Fruit fly (Drosophila melanogaster) whole organism, embryonic: Measurements from ENCODE around the gene fred.

Experiments
- ATbp ChIP-seq: fragments of 200-800 bp; sonication (Bioruptor generic); optimal IDR thresholded peaks from 2 replicates; lab custom pipeline; 2017; ENCODE audit warnings: missing biosample characterization, mild to moderate bottlenecking, missing genetic modification characterization, missing genetic modification reagents
- Abd-B ChIP-seq: fragments of 200-800 bp; sonication (Bioruptor generic); optimal IDR thresholded peaks from 2 replicates; lab custom pipeline; 2018; ENCODE audit warnings: missing biosample characterization, mild to moderate bottlenecking, missing genetic modification characterization, moderate library complexity
- Ada2b ChIP-seq: fragments of 200-800 bp; sonication (Bioruptor generic); IDR thresholded peaks from 2 replicates; pipeline ENCODE4 v1.3.6; 2022; ENCODE audit warnings: missing biosample characterization, missing genetic modification characterization
- Aef1 ChIP-seq: fragments of 200-800 bp; sonication (Bioruptor generic); IDR thresholded peaks from 3 replicates; pipeline ENCODE4 v1.3.6; 2022; ENCODE audit warnings: missing biosample characterization, missing genetic modification characterization
- Awh ChIP-seq: fragments of 200-800 bp; sonication (Bioruptor generic); IDR thresholded peaks from 2 replicates; pipeline ENCODE4, ENCODE4 v1.3.6; 2022; ENCODE audit warnings: missing biosample characterization, missing genetic modification characterization
- CG1024 ChIP-seq: fragments of 200-800 bp; sonication (Bioruptor generic); IDR thresholded peaks from 2 replicates; pipeline ENCODE4 v1.3.6; 2022; ENCODE audit warnings: missing biosample characterization, missing genetic modification characterization
- CG10274 ChIP-seq: fragments of 200-800 bp; sonication (Bioruptor generic); optimal IDR thresholded peaks from 3 replicates; lab custom pipeline; 2017; ENCODE audit warnings: missing biosample characterization, mild to moderate bottlenecking, missing genetic modification characterization
- CG11085 ChIP-seq: fragments of 200-800 bp; sonication (Bioruptor generic); IDR thresholded peaks from 2 replicates; pipeline ENCODE4 v1.3.6; 2022; ENCODE audit warnings: missing biosample characterization, missing genetic modification characterization
- CG13123 ChIP-seq: fragments of 200-800 bp; sonication (Bioruptor generic); optimal IDR thresholded peaks from 2 replicates; lab custom pipeline; 2016; ENCODE audit warnings: missing biosample characterization, missing genetic modification characterization
- CG14667 ChIP-seq: fragments of 200-800 bp; sonication (Bioruptor generic); IDR thresholded peaks from 2 replicates; pipeline ENCODE4 v1.3.6; 2022; ENCODE audit warnings: missing biosample characterization, missing genetic modification characterization
- CG15011 ChIP-seq: fragments of 200-800 bp; sonication (Bioruptor generic); optimal IDR thresholded peaks from 3 replicates; lab custom pipeline; 2018; ENCODE audit warnings: missing biosample characterization, mild to moderate bottlenecking, missing genetic modification characterization
- CG1603 ChIP-seq: fragments of 200-800 bp; sonication (Bioruptor generic); optimal IDR thresholded peaks from 2 replicates; lab custom pipeline; 2019; ENCODE audit warnings: missing biosample characterization, mild to moderate bottlenecking, missing genetic modification characterization, moderate library complexity
- CG16813 ChIP-seq: fragments of 200-800 bp; sonication (Bioruptor generic); IDR thresholded peaks from 3 replicates; pipeline ENCODE4 v1.3.6; 2022; ENCODE audit warnings: missing biosample characterization, missing genetic modification characterization; ENCODE audit not compliant: partially characterized antibody
- CG3065 ChIP-seq: fragments of 200-800 bp; sonication (Bioruptor generic); optimal IDR thresholded peaks from 2 replicates; lab custom pipeline; 2016; ENCODE audit warnings: missing biosample characterization, missing genetic modification characterization
- CG31441 ChIP-seq: fragments of 200-800 bp; sonication (Bioruptor generic); IDR thresholded peaks from 2 replicates; pipeline ENCODE4 v1.3.6; 2022; ENCODE audit warnings: missing biosample characterization, missing genetic modification characterization
- CG3847 ChIP-seq: fragments of 200-800 bp; sonication (Bioruptor generic); IDR thresholded peaks from 2 replicates; pipeline ENCODE4 v1.3.6; 2022; ENCODE audit warnings: missing biosample characterization, missing genetic modification characterization
- CG4617 ChIP-seq: fragments of 200-800 bp; sonication (Bioruptor generic); optimal IDR thresholded peaks from 3 replicates; lab custom pipeline; 2016; ENCODE audit warnings: missing biosample characterization, missing genetic modification characterization, borderline replicate concordance
- CG4820 ChIP-seq: fragments of 200-800 bp; sonication (Bioruptor generic); optimal IDR thresholded peaks from 3 replicates; lab custom pipeline; 2016; ENCODE audit warnings: missing biosample characterization, missing genetic modification characterization
- CG6175 ChIP-seq: fragments of 200-800 bp; sonication (Bioruptor generic); IDR thresholded peaks from 3 replicates; pipeline ENCODE4 v1.3.6; 2022; ENCODE audit warnings: missing biosample characterization, missing genetic modification characterization
- CG6854 ChIP-seq: fragments of 200-800 bp; sonication (Bioruptor generic); optimal IDR thresholded peaks from 3 replicates; lab custom pipeline; 2017; ENCODE audit warnings: missing biosample characterization, mild to moderate bottlenecking, missing genetic modification characterization
- CG7963 ChIP-seq: fragments of 200-800 bp; sonication (Bioruptor generic); IDR thresholded peaks from 3 replicates; pipeline ENCODE4 v1.3.6; 2022; ENCODE audit warnings: missing biosample characterization, missing genetic modification characterization; ENCODE audit not compliant: partially characterized antibody
- CG9932 ChIP-seq: fragments of 200-800 bp; sonication (Bioruptor generic); IDR thresholded peaks from 2 replicates; pipeline ENCODE4 v1.3.6; 2022; ENCODE audit warnings: missing biosample characterization, missing genetic modification characterization
- CTCF ChIP-seq: fragments of 200-800 bp; sonication (Bioruptor generic); optimal IDR thresholded peaks from 2 replicates; lab custom pipeline; 2017; ENCODE audit warnings: missing biosample characterization, mild to moderate bottlenecking, missing genetic modification characterization, moderate library complexity
- D ChIP-seq, 2 experiments: fragments of 200-800 bp in 1 of 2; fragments of >200 bp in 1 of 2; sonication (Bioruptor generic) in 1 of 2; optimal IDR thresholded peaks; 2 replicates in 1 of 2; 3 replicates in 1 of 2; lab custom pipeline; 2017; ENCODE audit warnings: mild to moderate bottlenecking in 1 of 2, missing biosample characterization in 1 of 2, missing genetic modification characterization in 1 of 2, missing genetic modification reagents in 1 of 2
- Dfd ChIP-seq, 2 experiments: fragments of >200 bp; optimal IDR thresholded peaks; 2 replicates each; lab custom pipeline; 2017; ENCODE audit warnings: missing biosample characterization in 2 of 2, missing genetic modification characterization in 2 of 2
- Elba2 ChIP-seq: fragments of 200-800 bp; sonication (Bioruptor generic); optimal IDR thresholded peaks from 3 replicates; lab custom pipeline; 2016; ENCODE audit warnings: missing biosample characterization, missing genetic modification characterization
- Gsc ChIP-seq: fragments of 200-800 bp; sonication (Bioruptor generic); IDR thresholded peaks from 2 replicates; pipeline ENCODE4 v1.3.6; 2022; ENCODE audit warnings: missing biosample characterization, missing genetic modification characterization
- H2.0 ChIP-seq: fragments of 200-800 bp; sonication (Bioruptor generic); IDR thresholded peaks from 2 replicates; pipeline ENCODE4 v1.3.6; 2022; ENCODE audit warnings: missing biosample characterization, missing genetic modification characterization
- HLH3B ChIP-seq: fragments of 200-800 bp; sonication (Bioruptor generic); IDR thresholded peaks from 2 replicates; pipeline ENCODE4 v1.3.6; 2022; ENCODE audit warnings: missing biosample characterization, missing genetic modification characterization
- HLH4C ChIP-seq: fragments of 200-800 bp; sonication (Bioruptor generic); IDR thresholded peaks from 3 replicates; pipeline ENCODE4 v1.3.6; 2022; ENCODE audit warnings: missing biosample characterization, missing genetic modification characterization; ENCODE audit not compliant: partially characterized antibody
- HLH54F ChIP-seq: fragments of 200-800 bp; sonication (Bioruptor generic); optimal IDR thresholded peaks from 3 replicates; lab custom pipeline; 2016; ENCODE audit warnings: missing biosample characterization, missing genetic modification characterization
- HLHmδ ChIP-seq: fragments of 200-800 bp; sonication (Bioruptor generic); optimal IDR thresholded peaks from 2 replicates; lab custom pipeline; 2018; ENCODE audit warnings: missing biosample characterization, mild to moderate bottlenecking, missing genetic modification characterization, moderate library complexity
- Hr78 ChIP-seq, 2 experiments: fragments of 200-800 bp in 1 of 2; fragments of >200 bp in 1 of 2; sonication (Bioruptor generic) in 1 of 2; optimal IDR thresholded peaks; 2 replicates each; lab custom pipeline; 2017 to 2019; ENCODE audit warnings: missing biosample characterization in 2 of 2, missing genetic modification characterization in 2 of 2, mild to moderate bottlenecking in 1 of 2, moderate library complexity in 1 of 2
- amos ChIP-seq: fragments of 200-800 bp; sonication (Bioruptor generic); IDR thresholded peaks from 2 replicates; pipeline ENCODE4 v1.3.6; 2022; ENCODE audit warnings: missing biosample characterization, missing genetic modification characterization; ENCODE audit not compliant: partially characterized antibody
- ara ChIP-seq: fragments of 200-800 bp; sonication (Bioruptor generic); IDR thresholded peaks from 2 replicates; pipeline ENCODE4 v1.3.6; 2022; ENCODE audit warnings: missing biosample characterization, missing genetic modification characterization
- bcd ChIP-seq: fragments of 200-800 bp; sonication (Bioruptor generic); optimal IDR thresholded peaks from 2 replicates; lab custom pipeline; 2017; ENCODE audit warnings: missing biosample characterization, mild to moderate bottlenecking, missing genetic modification characterization
- dati ChIP-seq: fragments of 200-800 bp; sonication (Bioruptor generic); IDR thresholded peaks from 2 replicates; pipeline ENCODE4 v1.3.6; 2022; ENCODE audit warnings: missing biosample characterization, missing genetic modification characterization
- dmrt99B ChIP-seq: fragments of 200-800 bp; sonication (Bioruptor generic); optimal IDR thresholded peaks from 2 replicates; lab custom pipeline; 2018; ENCODE audit warnings: missing biosample characterization, mild to moderate bottlenecking, missing genetic modification characterization, moderate library complexity
- esg ChIP-seq: fragments of 200-800 bp; sonication (Bioruptor generic); conservative IDR thresholded peaks from 2 replicates; pipeline ENCODE4 v1.3.6; 2022; ENCODE audit warnings: missing biosample characterization, missing genetic modification characterization
- grau ChIP-seq: fragments of 200-800 bp; optimal IDR thresholded peaks from 3 replicates; lab custom pipeline; 2019; ENCODE audit warnings: missing biosample characterization, mild to moderate bottlenecking, missing genetic modification characterization, moderate library complexity
- hth ChIP-seq: fragments of >200 bp; optimal IDR thresholded peaks from 2 replicates; lab custom pipeline; 2017; ENCODE audit warnings: inconsistent platforms
- knrl ChIP-seq: fragments of 200-800 bp; sonication (Bioruptor generic); IDR thresholded peaks from 3 replicates; pipeline ENCODE4 v1.3.6; 2022; ENCODE audit warnings: missing biosample characterization, missing genetic modification characterization; ENCODE audit not compliant: partially characterized antibody
- odd ChIP-seq: fragments of 200-800 bp; sonication (Bioruptor generic); optimal IDR thresholded peaks from 2 replicates; lab custom pipeline; 2017; ENCODE audit warnings: missing biosample characterization, mild to moderate bottlenecking, missing genetic modification characterization
- org-1 ChIP-seq: fragments of 200-800 bp; sonication (Bioruptor generic); optimal IDR thresholded peaks from 2 replicates; lab custom pipeline; 2017; ENCODE audit warnings: missing biosample characterization, missing genetic modification characterization
- tin ChIP-seq: fragments of 200-800 bp; sonication (Bioruptor generic); optimal IDR thresholded peaks from 3 replicates; lab custom pipeline; 2016; ENCODE audit warnings: missing biosample characterization, missing genetic modification characterization
- tio ChIP-seq: fragments of 200-800 bp; sonication (Bioruptor generic); optimal IDR thresholded peaks from 2 replicates; lab custom pipeline; 2017; ENCODE audit warnings: missing biosample characterization, missing genetic modification characterization, inconsistent platforms
- toy ChIP-seq: fragments of 200-800 bp; sonication (Bioruptor generic); IDR thresholded peaks from 2 replicates; pipeline ENCODE4 v1.3.6; 2022; ENCODE audit warnings: missing biosample characterization, missing genetic modification characterization
- ttk ChIP-seq: fragments of 200-800 bp; sonication (Bioruptor generic); IDR thresholded peaks from 2 replicates; pipeline ENCODE4 v2.1.2; 2022; ENCODE audit warnings: missing biosample characterization, missing genetic modification characterization
- unc-4 ChIP-seq: fragments of 200-800 bp; sonication (Bioruptor generic); IDR thresholded peaks from 2 replicates; pipeline ENCODE4 v1.3.6; 2022; ENCODE audit warnings: missing biosample characterization, missing genetic modification characterization; ENCODE audit not compliant: partially characterized antibody
- wek ChIP-seq: fragments of 200-800 bp; sonication (Bioruptor generic); optimal IDR thresholded peaks from 3 replicates; lab custom pipeline; 2018; ENCODE audit warnings: missing biosample characterization, mild to moderate bottlenecking, missing genetic modification characterization, moderate library complexity
- z ChIP-seq: fragments of 200-800 bp; sonication (Bioruptor generic); IDR thresholded peaks from 3 replicates; pipeline ENCODE4 v1.3.6; 2022; ENCODE audit warnings: missing biosample characterization, missing genetic modification characterization
- zen ChIP-seq: fragments of 200-800 bp; sonication (Bioruptor generic); optimal IDR thresholded peaks from 3 replicates; lab custom pipeline; 2018; ENCODE audit warnings: missing biosample characterization, mild to moderate bottlenecking, missing genetic modification characterization, moderate library complexity

Gene fred

DNA sequence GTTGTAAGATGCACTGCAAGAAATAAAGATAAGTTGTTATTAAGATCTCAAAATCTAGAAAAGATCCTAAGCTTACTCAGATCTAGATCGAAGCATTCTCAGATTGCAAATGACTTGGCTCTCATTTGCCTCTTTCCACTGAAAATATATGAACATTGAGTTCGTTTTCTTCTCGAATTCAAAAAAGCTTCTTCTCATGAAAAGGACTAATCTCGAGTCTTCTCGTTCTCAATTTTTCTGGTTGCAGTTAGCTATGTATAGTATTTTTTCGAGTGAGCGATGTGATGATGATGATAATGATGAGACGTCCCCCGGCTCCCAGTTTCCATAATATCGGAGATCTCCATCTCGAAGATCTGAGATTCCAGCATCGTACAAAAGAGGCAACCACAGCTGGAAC is 135.1 kb downstream of the fred start (continued):
- TF ChIP-seq CG4820 (GFP tag; lab: Kevin White, UChicago): peak; percentile 42
- TF ChIP-seq ATbp (GFP tag; lab: Kevin White, UChicago): peak; percentile 21
- TF ChIP-seq CG14667 (GFP tag; lab: Robert Waterston, UW): no peak
- no peak for TF ChIP-seq CG10274 (GFP tag; lab: Kevin White, UChicago)
- TF ChIP-seq ttk (GFP tag; lab: Robert Waterston, UW): no peak
- no peak for TF ChIP-seq CG15011 (GFP tag; lab: Kevin White, UChicago)
- no peak for TF ChIP-seq Abd-B
- TF ChIP-seq Aef1 (GFP tag; lab: Robert Waterston, UW): no peak
- peak; percentile 53 for TF ChIP-seq CG31441
- no peak for TF ChIP-seq tin (GFP tag; lab: Kevin White, UChicago)
- no peak for TF ChIP-seq dati
- no peak for TF ChIP-seq odd (GFP tag; lab: Kevin White, UChicago)
- no peak for TF ChIP-seq wek (GFP tag; lab: Kevin White, UChicago)
- no peak for TF ChIP-seq HLHmδ (GFP tag; lab: Kevin White, UChicago)
- TF ChIP-seq CG1603 (tag; lab: Kevin White, UChicago): no peak
- no peak for TF ChIP-seq HLH4C
- TF ChIP-seq CG13123 (GFP tag; lab: Kevin White, UChicago): no peak
- no peak for TF ChIP-seq Hr78 (GFP tag; optimal IDR thresholded peaks at IDR 0.05; lab: Kevin White, UChicago)
- no peak for TF ChIP-seq Ada2b (GFP tag; lab: Robert Waterston, UW)
- TF ChIP-seq esg (GFP tag; lab: Robert Waterston, UW): no peak
- no peak for TF ChIP-seq org-1
- no peak for TF ChIP-seq Gsc (GFP tag; lab: Robert Waterston, UW)
- TF ChIP-seq D (optimal IDR thresholded peaks at IDR 0.05; lab: Kevin White, UChicago): no peak
- TF ChIP-seq D (GFP tag; optimal IDR thresholded peaks at IDR 0.05; lab: Kevin White, UChicago): peak; percentile 65
- TF ChIP-seq Awh (GFP tag; lab: Robert Waterston, UW): no peak
- no peak for TF ChIP-seq CG3847 (GFP tag; lab: Robert Waterston, UW)
- no peak for TF ChIP-seq z (GFP tag; lab: Robert Waterston, UW)
- no peak for TF ChIP-seq CG9932 (GFP tag; lab: Robert Waterston, UW)
- peak; percentile 17 for TF ChIP-seq tio (GFP tag; lab: Kevin White, UChicago)
- TF ChIP-seq amos (GFP tag; lab: Robert Waterston, UW): no peak
- TF ChIP-seq unc-4: no peak
- TF ChIP-seq CG7963 (GFP tag; lab: Robert Waterston, UW): no peak
- no peak for TF ChIP-seq toy (GFP tag; lab: Robert Waterston, UW)
- TF ChIP-seq bcd (GFP tag; lab: Kevin White, UChicago): peak; percentile 20
- TF ChIP-seq CG6854 (GFP tag; lab: Kevin White, UChicago): no peak
- no peak for TF ChIP-seq CG11085 (GFP tag; lab: Robert Waterston, UW)
- TF ChIP-seq CG16813: no peak
- no peak for TF ChIP-seq CG3065
- no peak for TF ChIP-seq ara (GFP tag; lab: Robert Waterston, UW)
- no peak for TF ChIP-seq H2.0
- TF ChIP-seq CG1024: no peak
- peak; percentile 35 for TF ChIP-seq dmrt99B (tag; lab: Kevin White, UChicago)
- no peak for TF ChIP-seq CTCF (GFP tag; lab: Kevin White, UChicago)
- no peak for TF ChIP-seq HLH3B (GFP tag; lab: Robert Waterston, UW)
- TF ChIP-seq Dfd (GFP tag; optimal IDR thresholded peaks at IDR 0.05; lab: Kevin White, UChicago): no peak
- no peak for TF ChIP-seq Elba2 (GFP tag; lab: Kevin White, UChicago)
- no peak for TF ChIP-seq CG6175 (GFP tag; lab: Robert Waterston, UW)
- no peak for TF ChIP-seq hth (lab: Kevin White, UChicago)
- TF ChIP-seq zen: peak; percentile 38
- peak; percentile 45 for TF ChIP-seq grau (tag; lab: Kevin White, UChicago)
- no peak for TF ChIP-seq HLH54F (GFP tag; lab: Kevin White, UChicago)
- no peak for TF ChIP-seq knrl
- TF ChIP-seq CG4617 (GFP tag; lab: Kevin White, UChicago): no peak
